Fruit fly (Drosophila melanogaster): Measurements from ENCODE around the gene elm.
A peak's percentile ranks its signal among the peaks of the same experiment; 100 is the strongest.

elm gene

dm6 chr3R:5648569-5649476 lies 5.8 kb downstream of the elm start, which contains the start of the genes MTA1-like and Sec23 (continued):
- TF ChIP-seq Opbp (GFP tag; IDR thresholded peaks at IDR 0.05; ENCODE audit: partially characterized antibody) (peak; percentile 90), CG8290 (GFP tag; optimal IDR thresholded peaks at IDR 0.05) (peak; percentile 45), CG8290 (tag; optimal IDR thresholded peaks at IDR 0.05) (peak; percentile 29 to 49), CG18476 (GFP tag; optimal IDR thresholded peaks at IDR 0.05) (peak; percentile 11), fd64A (GFP tag; optimal IDR thresholded peaks at IDR 0.05) (no peak), Sin3A (optimal IDR thresholded peaks at IDR 0.05) (peak; percentile 56), sc (optimal IDR thresholded peaks at IDR 0.05) (no peak), sc (GFP tag; optimal IDR thresholded peaks at IDR 0.05) (peak; percentile 35), amos (GFP tag; IDR thresholded peaks at IDR 0.05; ENCODE audit: partially characterized antibody) (peak; percentile 92), grn (GFP tag; optimal IDR thresholded peaks at IDR 0.05) (peak; percentile 30), kni (GFP tag; optimal IDR thresholded peaks at IDR 0.05) (peak; percentile 14), YL-1 (GFP tag; optimal IDR thresholded peaks at IDR 0.05) (peak; percentile 80), HmgD (GFP tag; optimal IDR thresholded peaks at IDR 0.05) (peak; percentile 14), ci (GFP tag; IDR thresholded peaks at IDR 0.05) (no peak), scrt (GFP tag; optimal IDR thresholded peaks at IDR 0.05) (peak; percentile 31), Abd-B (GFP tag; optimal IDR thresholded peaks at IDR 0.05) (peak; percentile 71), CG13287 (GFP tag; IDR thresholded peaks at IDR 0.05; ENCODE audit: partially characterized antibody) (peak; percentile 90), CG11696 (GFP tag; IDR thresholded peaks at IDR 0.05) (no peak), yki (optimal IDR thresholded peaks at IDR 0.05) (no peak), HLH54F (GFP tag; optimal IDR thresholded peaks at IDR 0.05) (peak; percentile 38), CG2712 (tag; optimal IDR thresholded peaks at IDR 0.05) (peak; percentile 69), jing (GFP tag; optimal IDR thresholded peaks at IDR 0.05) (no peak), fd3F (GFP tag; optimal IDR thresholded peaks at IDR 0.05) (no peak), wek (GFP tag; optimal IDR thresholded peaks at IDR 0.05) (no peak), danr (GFP tag; IDR thresholded peaks at IDR 0.05) (no peak; the same call in 1 of the 2 replicates), CG4360 (GFP tag; IDR thresholded peaks at IDR 0.05) (no peak), CG17829 (tag; optimal IDR thresholded peaks at IDR 0.05) (peak; percentile 78), exex (tag; optimal IDR thresholded peaks at IDR 0.05) (no peak), CG2889 (GFP tag; IDR thresholded peaks at IDR 0.05) (no peak), CG6683 (GFP tag; optimal IDR thresholded peaks at IDR 0.05) (no peak), CG31224 (GFP tag; IDR thresholded peaks at IDR 0.05) (peak; percentile 5; the same call in 1 of the 2 replicates), unc-4 (GFP tag; IDR thresholded peaks at IDR 0.05; ENCODE audit: partially characterized antibody) (peak; percentile 92), Hsf (GFP tag; optimal IDR thresholded peaks at IDR 0.05) (no peak), CG7745 (tag; optimal IDR thresholded peaks at IDR 0.05) (no peak), tup (GFP tag; optimal IDR thresholded peaks at IDR 0.05) (peak; percentile 51), wor (GFP tag; IDR thresholded peaks at IDR 0.05) (no peak), CG6272 (GFP tag; IDR thresholded peaks at IDR 0.05) (peak; percentile 68; the same call in 1 of the 2 replicates), ash1 (GFP tag; optimal IDR thresholded peaks at IDR 0.05) (no peak), grau (tag; optimal IDR thresholded peaks at IDR 0.05) (peak; percentile 63), dati (GFP tag; IDR thresholded peaks at IDR 0.05) (no peak), Adf1 (GFP tag; IDR thresholded peaks at IDR 0.05) (no peak), Doc3 (GFP tag; IDR thresholded peaks at IDR 0.05; ENCODE audit: partially characterized antibody) (peak; percentile 94), Six4 (GFP tag; optimal IDR thresholded peaks at IDR 0.05) (no peak), Dad (GFP tag; optimal IDR thresholded peaks at IDR 0.05) (no peak), CG17359 (tag; optimal IDR thresholded peaks at IDR 0.05) (peak; percentile 16), emc (GFP tag; optimal IDR thresholded peaks at IDR 0.05) (no peak), tin (GFP tag; optimal IDR thresholded peaks at IDR 0.05) (peak; percentile 57), CG1529 (GFP tag; optimal IDR thresholded peaks at IDR 0.05) (peak; percentile 14), CG15011 (GFP tag; optimal IDR thresholded peaks at IDR 0.05) (no peak), pfk (GFP tag; optimal IDR thresholded peaks at IDR 0.05) (no peak)

All from whole organism, embryonic.